Worm (Caenorhabditis elegans) whole organism, L1 larva: ENCODE results near the gene metl-18.

Experiments
- ceh-8 ChIP-seq: fragments of 200-800 bp; sonication (Bioruptor generic); optimal IDR thresholded peaks from 2 replicates; lab custom pipeline; 2018; ENCODE audit warnings: mild to moderate bottlenecking, missing genetic modification characterization, moderate library complexity, missing compliant biosample characterization
- ceh-82 ChIP-seq, 3 experiments: fragments of 150-350 bp in 1 of 3; sonication (generic microtip) in 2 of 3; optimal IDR thresholded peaks; 2 replicates each; lab custom pipeline; 2014 to 2017; ENCODE audit warnings: missing biosample characterization in 3 of 3, missing genetic modification characterization in 3 of 3
- fkh-10 ChIP-seq: sonication (generic microtip); optimal IDR thresholded peaks from 2 replicates; lab custom pipeline; 2017; ENCODE audit warnings: missing biosample characterization, missing genetic modification reagents, missing genetic modification characterization
- lin-14 ChIP-seq: fragments of 200-800 bp; sonication (Bioruptor generic); optimal IDR thresholded peaks from 2 replicates; lab custom pipeline; 2018; ENCODE audit warnings: mild to moderate bottlenecking, missing genetic modification characterization, moderate library complexity, missing compliant biosample characterization
- nhr-11 ChIP-seq: fragments of 150-350 bp; optimal IDR thresholded peaks from 2 replicates; lab custom pipeline; 2014; ENCODE audit warnings: missing biosample characterization, missing genetic modification characterization
- nhr-76 ChIP-seq: sonication (generic microtip); optimal IDR thresholded peaks from 2 replicates; lab custom pipeline; 2017; ENCODE audit warnings: missing biosample characterization, missing genetic modification characterization
- pqm-1 ChIP-seq: sonication (generic microtip); optimal IDR thresholded peaks from 3 replicates; lab custom pipeline; 2017; ENCODE audit warnings: missing biosample characterization, missing genetic modification characterization
- unc-98 ChIP-seq: fragments of 200-800 bp; sonication (Bioruptor generic); IDR thresholded peaks from 2 replicates; pipeline ENCODE4 v1.3.6; 2022; ENCODE audit warnings: missing genetic modification characterization, missing compliant biosample characterization
- ztf-11 ChIP-seq, 2 experiments: sonication (generic microtip); optimal IDR thresholded peaks; 2 replicates each; lab custom pipeline; 2016 to 2017; ENCODE audit warnings: missing genetic modification characterization in 2 of 2, missing biosample characterization in 1 of 2, missing compliant biosample characterization in 1 of 2

DNA sequence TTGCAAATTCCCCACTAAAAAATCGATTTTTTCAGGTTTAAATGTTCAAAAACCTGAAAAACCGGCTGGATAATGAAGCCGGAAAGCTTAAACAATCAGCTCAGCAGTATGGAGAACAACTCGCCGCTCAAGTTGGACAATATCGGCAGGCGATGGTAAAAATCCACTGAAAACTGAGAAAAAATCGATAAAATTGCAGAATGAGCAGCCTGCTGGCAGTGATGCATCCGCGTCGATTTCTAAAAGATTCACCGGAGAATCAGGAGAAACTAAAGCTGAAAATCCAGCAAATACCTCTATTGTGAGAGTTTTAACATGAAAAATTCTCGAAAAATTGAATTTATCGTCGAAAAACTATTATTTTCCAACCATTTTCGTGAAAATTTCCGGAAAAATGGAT, 20.0 kb upstream of the metl-18 start, which contains the start of gene golg-4:
- TF ChIP-seq nhr-11 (tag; lab: Kevin White, UChicago), result no peak
- no peak for TF ChIP-seq lin-14
- no peak for TF ChIP-seq ceh-8 (GFP tag; lab: Kevin White, UChicago)
- TF ChIP-seq nhr-76 (tag; lab: Kevin White, UChicago), result no peak
- TF ChIP-seq unc-98, result no peak
- no peak for TF ChIP-seq pqm-1 (tag; lab: Kevin White, UChicago)
- TF ChIP-seq ztf-11 (tag; optimal IDR thresholded peaks at IDR 0.05; lab: Kevin White, UChicago), result no peak
- no peak for TF ChIP-seq fkh-10 (GFP tag; lab: Kevin White, UChicago)
- no peak for TF ChIP-seq ceh-82 (tag; optimal IDR thresholded peaks at IDR 0.05; lab: Kevin White, UChicago)
